Worm (Caenorhabditis elegans) whole organism, young adult: ENCODE results near the gene arl-8.

Experiments
- B0261.1 ChIP-seq: sonication (generic microtip); optimal IDR thresholded peaks from 2 replicates; lab custom pipeline; 2016; ENCODE audit warnings: mild to moderate bottlenecking, missing genetic modification characterization, moderate library complexity, missing compliant biosample characterization
- B0336.3 ChIP-seq: fragments of 200-800 bp; sonication (Bioruptor generic); IDR thresholded peaks from 2 replicates; pipeline ENCODE4 v1.3.6; 2022; ENCODE audit warnings: missing genetic modification characterization, missing compliant biosample characterization
- C17E4.6 ChIP-seq: fragments of 200-800 bp; sonication (Bioruptor generic); IDR thresholded peaks from 2 replicates; pipeline ENCODE4 v1.3.6; 2022; ENCODE audit warnings: missing genetic modification reagents, missing genetic modification characterization, missing compliant biosample characterization
- F22D6.2 ChIP-seq: sonication (generic microtip); optimal IDR thresholded peaks from 2 replicates; lab custom pipeline; 2016; ENCODE audit warnings: mild to moderate bottlenecking, missing genetic modification characterization, missing compliant biosample characterization
- F33H1.4 ChIP-seq: fragments of 200-800 bp; sonication (Bioruptor generic); IDR thresholded peaks from 2 replicates; pipeline ENCODE4 v1.3.6; 2022; ENCODE audit warnings: missing genetic modification reagents, missing genetic modification characterization, missing compliant biosample characterization
- F52B5.7 ChIP-seq: sonication (generic microtip); optimal IDR thresholded peaks from 2 replicates; lab custom pipeline; 2016; ENCODE audit warnings: mild to moderate bottlenecking, missing genetic modification characterization, missing compliant biosample characterization
- F57A8.1 ChIP-seq: fragments of 200-800 bp; sonication (Bioruptor generic); optimal IDR thresholded peaks from 2 replicates; lab custom pipeline; 2018; ENCODE audit warnings: mild to moderate bottlenecking, missing genetic modification characterization, moderate library complexity, missing compliant biosample characterization
- F57C9.4 ChIP-seq: sonication (generic microtip); optimal IDR thresholded peaks from 2 replicates; lab custom pipeline; 2017; ENCODE audit warnings: mild to moderate bottlenecking, missing genetic modification characterization, missing compliant biosample characterization
- K11D2.4 ChIP-seq: fragments of 200-800 bp; sonication (Bioruptor generic); IDR thresholded peaks from 2 replicates; pipeline ENCODE4 v1.3.6; 2022; ENCODE audit warnings: missing genetic modification reagents, missing genetic modification characterization, missing compliant biosample characterization
- K12H6.12 ChIP-seq: fragments of 200-800 bp; sonication (Bioruptor generic); optimal IDR thresholded peaks from 2 replicates; lab custom pipeline; 2018; ENCODE audit warnings: mild to moderate bottlenecking, missing genetic modification characterization, missing compliant biosample characterization
- T07F8.4 ChIP-seq: sonication (generic microtip); optimal IDR thresholded peaks from 2 replicates; lab custom pipeline; 2016; ENCODE audit warnings: mild to moderate bottlenecking, missing genetic modification characterization, moderate library complexity, missing compliant biosample characterization
- Y53G8AR.9 ChIP-seq: fragments of 200-800 bp; sonication (Bioruptor generic); conservative IDR thresholded peaks from 2 replicates; pipeline ENCODE4 v1.3.6; 2022; ENCODE audit warnings: missing genetic modification reagents, missing genetic modification characterization, missing compliant biosample characterization
- Y67H2A.10 ChIP-seq: fragments of 200-800 bp; sonication (Bioruptor generic); conservative IDR thresholded peaks from 2 replicates; pipeline ENCODE4 v1.3.6; 2022; ENCODE audit warnings: missing genetic modification reagents, missing genetic modification characterization, missing compliant biosample characterization
- aptf-3 ChIP-seq: fragments of 200-800 bp; sonication (Bioruptor generic); IDR thresholded peaks from 2 replicates; pipeline ENCODE4 v1.3.6; 2022; ENCODE audit warnings: missing genetic modification characterization, missing compliant biosample characterization
- atf-7 ChIP-seq: sonication (generic microtip); optimal IDR thresholded peaks from 2 replicates; lab custom pipeline; 2017; ENCODE audit warnings: mild to moderate bottlenecking, missing genetic modification characterization, missing compliant biosample characterization
- athp-1 ChIP-seq: sonication (generic microtip); optimal IDR thresholded peaks from 2 replicates; lab custom pipeline; 2017; ENCODE audit warnings: mild to moderate bottlenecking, missing genetic modification characterization, missing compliant biosample characterization
- attf-5 ChIP-seq: fragments of 200-800 bp; sonication (Bioruptor generic); optimal IDR thresholded peaks from 2 replicates; lab custom pipeline; 2018; ENCODE audit warnings: mild to moderate bottlenecking, missing genetic modification characterization, missing compliant biosample characterization
- attf-6 ChIP-seq: fragments of 200-800 bp; sonication (Bioruptor generic); IDR thresholded peaks from 2 replicates; pipeline ENCODE4 v1.3.6; 2022; ENCODE audit warnings: missing genetic modification reagents, missing genetic modification characterization, missing compliant biosample characterization
- bed-1 ChIP-seq: fragments of 200-800 bp; sonication (Bioruptor generic); IDR thresholded peaks from 2 replicates; pipeline ENCODE4 v1.3.6; 2022; ENCODE audit warnings: missing genetic modification reagents, missing genetic modification characterization, missing compliant biosample characterization
- ccch-3 ChIP-seq: fragments of 200-800 bp; sonication (Bioruptor generic); optimal IDR thresholded peaks from 2 replicates; lab custom pipeline; 2018; ENCODE audit warnings: mild to moderate bottlenecking, missing genetic modification characterization, missing compliant biosample characterization
- cebp-1 ChIP-seq, 2 experiments: fragments of 200-800 bp in 1 of 2; sonication (Bioruptor generic) in 1 of 2; sonication (generic microtip) in 1 of 2; IDR thresholded peaks in 1 of 2; optimal IDR thresholded peaks in 1 of 2; 2 replicates each; pipeline versions ENCODE4 v1.3.6 to Lab custom; 2017 to 2022; ENCODE audit warnings: missing compliant biosample characterization in 2 of 2, missing genetic modification characterization in 2 of 2, mild to moderate bottlenecking in 1 of 2, missing genetic modification reagents in 1 of 2, moderate library complexity in 1 of 2
- ceh-40 ChIP-seq: fragments of 200-800 bp; sonication (Bioruptor generic); IDR thresholded peaks from 2 replicates; pipeline ENCODE4 v1.3.6; 2022; ENCODE audit warnings: missing genetic modification characterization, missing compliant biosample characterization
- ceh-91 ChIP-seq: fragments of 200-800 bp; sonication (Bioruptor generic); IDR thresholded peaks from 2 replicates; pipeline ENCODE4 v1.3.6; 2022; ENCODE audit warnings: missing genetic modification reagents, missing genetic modification characterization, missing compliant biosample characterization
- dox-1 ChIP-seq: fragments of 200-800 bp; sonication (Bioruptor generic); IDR thresholded peaks from 2 replicates; pipeline ENCODE4 v1.3.6; 2022; ENCODE audit warnings: missing genetic modification reagents, missing genetic modification characterization, missing compliant biosample characterization
- dpff-1 ChIP-seq: sonication (generic microtip); optimal IDR thresholded peaks from 2 replicates; lab custom pipeline; 2017; ENCODE audit warnings: mild to moderate bottlenecking, missing genetic modification characterization, missing compliant biosample characterization
- him-1 ChIP-seq: sonication (generic microtip); optimal IDR thresholded peaks from 2 replicates; lab custom pipeline; 2016; ENCODE audit warnings: missing genotype, missing genetic modification reagents, missing genetic modification characterization, missing compliant biosample characterization
- hmg-1.2 ChIP-seq: fragments of 200-800 bp; sonication (Bioruptor generic); IDR thresholded peaks from 2 replicates; pipeline ENCODE4 v1.3.6; 2022; ENCODE audit warnings: missing genetic modification reagents, missing genetic modification characterization, missing compliant biosample characterization
- hrde-1 ChIP-seq: sonication (generic microtip); optimal IDR thresholded peaks from 2 replicates; lab custom pipeline; 2016; ENCODE audit warnings: missing genetic modification characterization, mild to moderate bottlenecking, missing compliant biosample characterization, moderate library complexity, missing genotype, missing genetic modification reagents, borderline replicate concordance
- lag-1 ChIP-seq: fragments of 200-800 bp; sonication (Bioruptor generic); IDR thresholded peaks from 2 replicates; pipeline ENCODE4 v1.3.6; 2022; ENCODE audit warnings: missing genetic modification reagents, missing genetic modification characterization, missing compliant biosample characterization
- lin-40 ChIP-seq: sonication (generic microtip); optimal IDR thresholded peaks from 2 replicates; lab custom pipeline; 2016; ENCODE audit warnings: missing genetic modification characterization, mild to moderate bottlenecking, missing compliant biosample characterization, missing genotype, missing genetic modification reagents
- lin-54 ChIP-seq: fragments of 200-800 bp; sonication (Bioruptor generic); optimal IDR thresholded peaks from 2 replicates; lab custom pipeline; 2018; ENCODE audit warnings: mild to moderate bottlenecking, missing genetic modification characterization, missing compliant biosample characterization
- lsl-1 ChIP-seq: fragments of 200-800 bp; sonication (Bioruptor generic); optimal IDR thresholded peaks from 2 replicates; lab custom pipeline; 2018; ENCODE audit warnings: mild to moderate bottlenecking, missing genetic modification characterization, moderate library complexity, missing compliant biosample characterization
- mes-4 ChIP-seq: sonication (generic microtip); optimal IDR thresholded peaks from 2 replicates; lab custom pipeline; 2016; ENCODE audit warnings: missing genotype, missing genetic modification characterization, missing compliant biosample characterization
- mxl-1 ChIP-seq: sonication (generic microtip); optimal IDR thresholded peaks from 2 replicates; lab custom pipeline; 2016; ENCODE audit warnings: missing genetic modification characterization, missing compliant biosample characterization
- nhr-120 ChIP-seq: fragments of 200-800 bp; sonication (Bioruptor generic); IDR thresholded peaks from 2 replicates; pipeline ENCODE4 v1.3.6; 2022; ENCODE audit warnings: missing genetic modification characterization, missing compliant biosample characterization
- nhr-179 ChIP-seq: sonication (generic microtip); optimal IDR thresholded peaks from 2 replicates; lab custom pipeline; 2016; ENCODE audit warnings: mild to moderate bottlenecking, missing genetic modification characterization, missing compliant biosample characterization
- nhr-27 ChIP-seq: fragments of 200-800 bp; sonication (Bioruptor generic); optimal IDR thresholded peaks from 2 replicates; lab custom pipeline; 2018; ENCODE audit warnings: mild to moderate bottlenecking, missing genetic modification characterization, moderate library complexity, missing compliant biosample characterization
- nhr-80 ChIP-seq: sonication (generic microtip); optimal IDR thresholded peaks from 2 replicates; lab custom pipeline; 2016; ENCODE audit warnings: missing genetic modification characterization, missing compliant biosample characterization
- pbrm-1 ChIP-seq: fragments of 200-800 bp; sonication (Bioruptor generic); IDR thresholded peaks from 2 replicates; pipeline ENCODE4 v1.3.6; 2022; ENCODE audit warnings: missing genetic modification reagents, missing genetic modification characterization, missing compliant biosample characterization
- repo-1 ChIP-seq: sonication (generic microtip); optimal IDR thresholded peaks from 2 replicates; lab custom pipeline; 2017; ENCODE audit warnings: mild to moderate bottlenecking, missing genetic modification characterization, missing compliant biosample characterization
- snpc-3.4 ChIP-seq: sonication (generic microtip); optimal IDR thresholded peaks from 2 replicates; lab custom pipeline; 2017; ENCODE audit warnings: missing genetic modification characterization, mild to moderate bottlenecking, missing compliant biosample characterization, antibody characterized with exemption, moderate library complexity, missing genotype, missing genetic modification reagents
- sptf-2 ChIP-seq: fragments of 200-800 bp; sonication (Bioruptor generic); optimal IDR thresholded peaks from 2 replicates; lab custom pipeline; 2018; ENCODE audit warnings: mild to moderate bottlenecking, missing genetic modification characterization, missing compliant biosample characterization
- tbp1 ChIP-seq: fragments of 200-800 bp; sonication (Bioruptor generic); optimal IDR thresholded peaks from 2 replicates; lab custom pipeline; 2018; ENCODE audit warnings: mild to moderate bottlenecking, missing genetic modification characterization, missing compliant biosample characterization
- tbx-9 ChIP-seq: sonication (generic microtip); optimal IDR thresholded peaks from 2 replicates; lab custom pipeline; 2016; ENCODE audit warnings: borderline replicate concordance, missing genetic modification characterization, inconsistent platforms, missing compliant biosample characterization
- tlf-1 ChIP-seq: fragments of 200-800 bp; sonication (Bioruptor generic); optimal IDR thresholded peaks from 2 replicates; lab custom pipeline; 2018; ENCODE audit warnings: mild to moderate bottlenecking, missing genetic modification characterization, missing compliant biosample characterization
- unc-130 ChIP-seq: sonication (generic microtip); optimal IDR thresholded peaks from 2 replicates; lab custom pipeline; 2016; ENCODE audit warnings: missing genetic modification reagents, missing genetic modification characterization, missing compliant biosample characterization
- ztf-28 ChIP-seq: fragments of 200-800 bp; sonication (Bioruptor generic); IDR thresholded peaks from 2 replicates; pipeline ENCODE4 v1.3.6; 2022; ENCODE audit warnings: missing genetic modification reagents, missing genetic modification characterization, missing compliant biosample characterization
- ztf-6 ChIP-seq: fragments of 200-800 bp; sonication (Bioruptor generic); IDR thresholded peaks from 2 replicates; pipeline ENCODE4 v1.3.6; 2022; ENCODE audit warnings: missing genetic modification reagents, missing genetic modification characterization, missing compliant biosample characterization

Gene arl-8

DNA sequence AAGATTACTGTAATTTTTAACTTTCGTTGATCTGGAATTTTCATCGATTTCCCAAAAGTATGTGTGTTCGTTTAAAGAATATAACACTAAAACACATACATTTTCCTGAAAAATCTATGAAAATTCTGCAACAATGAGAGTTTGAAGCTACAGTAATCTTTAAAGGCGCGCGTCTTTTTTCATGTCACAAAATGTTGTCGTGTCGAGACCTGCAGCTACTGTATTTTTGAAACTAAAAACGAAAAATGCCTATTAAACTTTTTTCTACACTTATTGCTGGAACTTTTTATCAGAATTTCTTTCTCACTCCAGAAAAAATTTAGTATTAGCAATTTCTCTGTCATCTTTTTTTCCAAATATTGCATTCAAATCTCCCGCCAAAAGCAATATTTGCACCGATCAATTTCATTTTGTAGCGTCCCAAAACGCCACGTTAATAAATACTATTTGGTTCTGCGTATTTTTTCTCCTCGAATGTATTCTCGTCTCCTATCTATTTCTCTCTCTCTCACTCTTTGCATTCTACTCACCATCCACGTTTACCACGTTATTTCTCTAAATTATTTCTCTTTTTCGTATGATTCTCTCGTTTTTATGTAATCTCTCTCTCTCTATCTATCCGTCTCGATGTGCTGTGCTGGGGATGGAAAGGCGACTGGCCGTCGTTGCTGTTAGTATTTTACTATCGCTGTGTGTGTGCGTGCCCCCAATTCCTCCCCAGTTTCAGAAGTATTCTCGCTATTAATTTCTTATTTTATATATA, 11.4 kb upstream of the arl-8 start, which contains the start of gene melo-1:
Gene melo-1, plus strand, starts transcription at position 658 of the 763 bp plus-strand sequence.
- TF ChIP-seq attf-5 (GFP tag; lab: Kevin White, UChicago): peak; percentile 46
- peak; percentile 22; the same call in 1 of the 2 replicates for TF ChIP-seq pbrm-1 (GFP tag; lab: Robert Waterston, UW)
- TF ChIP-seq snpc-3.4 (tag; lab: Kevin White, UChicago): no peak
- no peak for TF ChIP-seq nhr-179 (tag; lab: Kevin White, UChicago)
- no peak for TF ChIP-seq nhr-27 (tag; lab: Kevin White, UChicago)
- TF ChIP-seq F57A8.1 (GFP tag; lab: Kevin White, UChicago): no peak
- peak; percentile 38; the same call in 1 of the 2 replicates for TF ChIP-seq F33H1.4 (GFP tag; lab: Robert Waterston, UW)
- no peak for TF ChIP-seq sptf-2
- no peak for TF ChIP-seq T07F8.4
- no peak for TF ChIP-seq Y53G8AR.9 (GFP tag; lab: Robert Waterston, UW)
- TF ChIP-seq F22D6.2 (tag; lab: Kevin White, UChicago): no peak
- no peak for TF ChIP-seq ceh-91
- no peak for TF ChIP-seq C17E4.6
- no peak for TF ChIP-seq ccch-3 (GFP tag; lab: Kevin White, UChicago)
- TF ChIP-seq tbx-9 (tag; lab: Kevin White, UChicago): no peak
- TF ChIP-seq nhr-80 (tag; lab: Kevin White, UChicago): peak; percentile 29
- no peak for TF ChIP-seq tlf-1
- no peak for TF ChIP-seq B0261.1 (tag; lab: Kevin White, UChicago)
- TF ChIP-seq dox-1 (GFP tag; lab: Robert Waterston, UW): peak; percentile 39; the same call in 1 of the 2 replicates
- TF ChIP-seq tbp1: no peak
- peak; percentile 76 for TF ChIP-seq lsl-1 (GFP tag; lab: Kevin White, UChicago)
- no peak for TF ChIP-seq athp-1 (tag; lab: Kevin White, UChicago)
- TF ChIP-seq lag-1: no peak
- no peak for TF ChIP-seq cebp-1 (GFP tag; IDR thresholded peaks at IDR 0.05; lab: Robert Waterston, UW)
- TF ChIP-seq cebp-1 (tag; optimal IDR thresholded peaks at IDR 0.05; lab: Kevin White, UChicago): peak; percentile 64
- no peak for TF ChIP-seq K11D2.4 (GFP tag; lab: Robert Waterston, UW)
- TF ChIP-seq lin-54: peak; percentile 23
- TF ChIP-seq mes-4 (tag; lab: Kevin White, UChicago): no peak
- TF ChIP-seq him-1 (tag; lab: Kevin White, UChicago): no peak
- no peak for TF ChIP-seq F52B5.7 (tag; lab: Kevin White, UChicago)
- TF ChIP-seq hrde-1 (tag; lab: Kevin White, UChicago): no peak
- TF ChIP-seq mxl-1 (tag; lab: Kevin White, UChicago): no peak
- TF ChIP-seq Y67H2A.10: no peak
- TF ChIP-seq K12H6.12: no peak
- no peak for TF ChIP-seq unc-130 (GFP tag; lab: Kevin White, UChicago)
- 0 out of 2 replicates have a peak, but pooled peaks have one; percentile 18 for TF ChIP-seq B0336.3 (GFP tag; lab: Robert Waterston, UW)
- TF ChIP-seq nhr-120: no peak
- TF ChIP-seq atf-7: no peak
- TF ChIP-seq lin-40 (tag; lab: Kevin White, UChicago): peak; percentile 7
- TF ChIP-seq bed-1 (GFP tag; lab: Robert Waterston, UW): no peak
- 0 out of 2 replicates have a peak, but pooled peaks have one; percentile 14 for TF ChIP-seq attf-6 (GFP tag; lab: Robert Waterston, UW)
- TF ChIP-seq ztf-6: no peak
- peak; percentile 94 for TF ChIP-seq hmg-1.2 (GFP tag; lab: Robert Waterston, UW)
- TF ChIP-seq ztf-28: no peak
- TF ChIP-seq ceh-40: no peak
- no peak for TF ChIP-seq aptf-3 (GFP tag; lab: Robert Waterston, UW)
- TF ChIP-seq repo-1 (tag; lab: Kevin White, UChicago): no peak
- TF ChIP-seq F57C9.4: no peak
- TF ChIP-seq dpff-1 (tag; lab: Kevin White, UChicago): no peak
